Fruit fly (Drosophila melanogaster): ENCODE measurements around the gene CG7376.
A peak's percentile ranks its signal among the peaks of the same experiment; 100 is the strongest.

Gene CG7376

DNA sequence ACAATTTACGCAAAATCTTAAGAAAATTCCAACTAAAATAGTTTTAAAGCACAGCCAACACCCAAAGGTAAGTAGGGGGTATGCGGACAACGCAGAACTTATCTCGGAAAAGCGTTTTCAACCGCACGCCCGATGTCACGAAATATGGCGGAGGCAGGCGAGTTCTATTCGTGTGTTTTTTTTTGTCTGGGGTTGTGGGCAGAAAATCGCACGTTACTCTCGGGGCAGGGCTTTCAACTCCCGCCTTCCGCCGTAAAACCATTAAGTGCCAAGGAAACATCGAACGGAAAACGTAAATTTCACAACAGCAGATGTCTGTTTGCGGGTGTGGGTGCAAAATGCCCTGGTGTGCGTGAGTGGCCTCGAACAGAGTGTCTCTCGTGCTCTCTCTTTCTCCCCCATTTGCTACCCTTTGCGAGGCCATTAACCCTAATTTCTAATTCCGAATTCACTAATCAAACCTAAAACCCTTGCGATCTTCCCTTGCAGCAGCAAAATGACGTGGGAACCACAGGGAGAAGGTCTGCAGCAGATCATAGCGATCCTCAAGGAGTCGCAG, 19.6 kb downstream of the CG7376 start:
- TF ChIP-seq usp (GFP tag; optimal IDR thresholded peaks at IDR 0.05) (no peak), pan (optimal IDR thresholded peaks at IDR 0.05) (no peak), psq (optimal IDR thresholded peaks at IDR 0.05) (no peak), CG8478 (optimal IDR thresholded peaks at IDR 0.05) (no peak), Dll (optimal IDR thresholded peaks at IDR 0.05) (no peak), EcR (GFP tag; optimal IDR thresholded peaks at IDR 0.05) (no peak)

- TF ChIP-seq EcR (GFP tag; optimal IDR thresholded peaks at IDR 0.05), result no peak
- no peak for TF ChIP-seq usp (GFP tag; optimal IDR thresholded peaks at IDR 0.05)
- no peak for TF ChIP-seq psq (optimal IDR thresholded peaks at IDR 0.05)
- no peak for TF ChIP-seq CG8478 (optimal IDR thresholded peaks at IDR 0.05)
- TF ChIP-seq pan (optimal IDR thresholded peaks at IDR 0.05), result no peak
- TF ChIP-seq Dll (optimal IDR thresholded peaks at IDR 0.05), result no peak
These were observed 26.1 kb downstream of the CG7376 start, which contains the start of gene CG8219 for dm6 chr3L:6200173-6200572. Gene CG8219, plus strand, starts transcription at chr3L:6200473.

- TF ChIP-seq psq (optimal IDR thresholded peaks at IDR 0.05) (no peak), usp (GFP tag; optimal IDR thresholded peaks at IDR 0.05) (no peak), EcR (GFP tag; optimal IDR thresholded peaks at IDR 0.05) (no peak), pan (optimal IDR thresholded peaks at IDR 0.05) (no peak), CG8478 (optimal IDR thresholded peaks at IDR 0.05) (no peak), Dll (optimal IDR thresholded peaks at IDR 0.05) (no peak)
These were observed 42.1 kb downstream of the CG7376 start for dm6 chr3L:6215976-6216786.

DNA sequence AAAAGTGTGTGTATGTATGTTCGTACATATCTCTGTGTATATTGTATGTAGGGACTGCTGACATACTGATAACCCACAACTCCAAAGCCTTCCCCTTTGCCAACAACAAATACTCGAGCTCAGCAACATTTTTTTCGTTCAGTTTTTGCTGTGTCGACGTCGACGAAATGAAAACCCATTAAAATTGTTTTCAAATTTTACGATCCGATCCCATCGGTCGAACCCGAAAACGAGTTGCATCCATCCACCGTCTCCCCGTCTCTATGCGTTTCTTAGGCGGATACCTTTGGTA, 42.7 kb downstream of the CG7376 start:
- TF ChIP-seq EcR (GFP tag; optimal IDR thresholded peaks at IDR 0.05) (no peak), CG8478 (optimal IDR thresholded peaks at IDR 0.05) (no peak), psq (optimal IDR thresholded peaks at IDR 0.05) (no peak), Dll (optimal IDR thresholded peaks at IDR 0.05) (no peak), usp (GFP tag; optimal IDR thresholded peaks at IDR 0.05) (no peak), pan (optimal IDR thresholded peaks at IDR 0.05) (no peak)

DNA sequence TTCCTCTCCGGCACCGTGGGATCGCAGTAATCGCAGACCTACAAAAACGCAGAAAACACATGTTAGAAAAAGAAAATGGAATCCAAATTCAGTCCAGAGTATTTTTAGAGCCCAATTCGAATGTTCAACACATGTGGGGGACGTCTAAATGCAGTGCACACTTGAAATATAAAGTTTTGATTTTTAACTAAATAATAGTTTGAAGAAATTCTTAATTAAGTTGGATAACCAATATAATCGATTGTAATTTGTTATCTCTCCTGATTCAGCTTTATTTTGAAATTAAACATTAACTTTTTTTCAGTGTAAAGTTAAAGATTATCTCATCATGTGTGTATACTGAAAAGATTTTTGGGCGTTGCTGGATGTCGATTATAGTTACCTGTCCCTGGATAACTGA, 43.2 kb downstream of the CG7376 start:
- no peak for TF ChIP-seq pan (optimal IDR thresholded peaks at IDR 0.05)
- no peak for TF ChIP-seq psq (optimal IDR thresholded peaks at IDR 0.05)
- no peak for TF ChIP-seq EcR (GFP tag; optimal IDR thresholded peaks at IDR 0.05)
- TF ChIP-seq Dll (optimal IDR thresholded peaks at IDR 0.05), result no peak
- TF ChIP-seq usp (GFP tag; optimal IDR thresholded peaks at IDR 0.05), result no peak
- TF ChIP-seq CG8478 (optimal IDR thresholded peaks at IDR 0.05), result no peak

- TF ChIP-seq EcR (GFP tag; optimal IDR thresholded peaks at IDR 0.05) (no peak), usp (GFP tag; optimal IDR thresholded peaks at IDR 0.05) (no peak), pan (optimal IDR thresholded peaks at IDR 0.05) (no peak), CG8478 (optimal IDR thresholded peaks at IDR 0.05) (no peak), psq (optimal IDR thresholded peaks at IDR 0.05) (no peak), Dll (optimal IDR thresholded peaks at IDR 0.05) (no peak)
These were observed 43.8 kb downstream of the CG7376 start, which contains the start of gene LanA for dm6 chr3L:6217806-6218205. Gene LanA, minus strand, starts transcription at chr3L:6218022.

DNA sequence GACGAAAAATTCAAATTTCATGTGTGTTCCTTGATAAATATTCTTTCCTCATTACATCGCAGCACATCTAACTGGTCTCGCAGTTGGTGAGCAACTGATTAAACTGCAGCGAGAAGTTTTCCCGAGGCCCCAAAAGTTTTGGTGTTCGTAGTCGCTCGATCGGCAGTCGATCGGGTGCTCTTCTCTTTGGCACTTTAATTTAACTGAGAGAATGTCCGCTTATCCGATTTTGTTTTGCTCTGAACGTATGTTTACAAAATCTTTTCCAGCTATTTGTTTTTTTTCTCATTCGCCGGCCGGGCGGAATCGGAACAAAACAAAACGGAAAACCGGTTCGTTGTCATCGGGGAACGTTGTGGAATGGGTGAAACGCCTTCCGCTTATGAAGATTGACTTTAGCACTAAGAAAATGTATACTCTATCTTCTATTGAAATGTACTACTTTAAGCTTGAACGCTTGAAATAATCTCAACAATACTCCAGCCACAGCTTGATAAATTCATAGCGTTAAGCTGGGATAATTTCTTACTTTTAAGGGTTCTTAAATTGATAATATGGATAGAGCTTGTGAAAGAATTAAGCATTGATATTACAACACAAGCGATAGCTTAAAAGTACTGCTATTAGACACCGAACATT, 44.6 kb downstream of the CG7376 start:
- TF ChIP-seq psq (optimal IDR thresholded peaks at IDR 0.05) (peak; percentile 9), EcR (GFP tag; optimal IDR thresholded peaks at IDR 0.05) (no peak)

DNA sequence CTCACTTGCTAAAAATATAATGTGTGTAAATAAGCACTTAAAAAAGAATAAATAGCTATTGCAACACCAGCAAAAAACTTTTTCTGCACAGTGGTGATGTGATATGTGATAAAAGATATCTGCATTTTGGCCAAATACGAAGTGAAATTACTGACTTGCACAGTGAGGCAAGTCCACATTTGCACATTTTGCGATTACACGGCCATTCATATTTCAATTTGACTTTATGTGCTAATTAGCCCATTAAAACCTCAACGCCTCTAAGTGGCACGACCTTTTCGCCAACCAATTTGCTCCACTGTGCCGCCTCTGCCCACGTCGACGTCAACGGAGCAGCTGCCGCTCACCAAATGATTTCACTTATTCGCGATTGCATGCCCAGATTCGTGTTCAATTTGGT, 46.1 kb downstream of the CG7376 start, which contains the start of gene CG33946:
TSS of gene CG33946 (plus strand) at position 392 of the 400 bp plus-strand sequence.
- TF ChIP-seq EcR (GFP tag; optimal IDR thresholded peaks at IDR 0.05) (no peak), CG8478 (optimal IDR thresholded peaks at IDR 0.05) (no peak), psq (optimal IDR thresholded peaks at IDR 0.05) (no peak), Dll (optimal IDR thresholded peaks at IDR 0.05) (no peak), usp (GFP tag; optimal IDR thresholded peaks at IDR 0.05) (no peak)

Measured in whole organism.